Worm (Caenorhabditis elegans) whole organism, L4 larva: Measurements from ENCODE around the gene R10E11.5.

Experiments used
- D1046.2 ChIP-seq: fragments of 200-800 bp; sonication (Bioruptor generic); IDR thresholded peaks from 2 replicates; pipeline ENCODE4 v1.3.6; 2022; ENCODE audit warnings: missing genetic modification characterization, missing compliant biosample characterization
- F26F4.8 ChIP-seq: fragments of 200-800 bp; sonication (Bioruptor generic); conservative IDR thresholded peaks from 2 replicates; pipeline ENCODE4 v1.3.6; 2022; ENCODE audit warnings: missing genetic modification characterization, missing compliant biosample characterization
- F37D6.2 ChIP-seq: sonication (generic microtip); optimal IDR thresholded peaks from 2 replicates; lab custom pipeline; 2016; ENCODE audit warnings: mild to moderate bottlenecking, missing genetic modification characterization, missing compliant biosample characterization
- F49E8.2 ChIP-seq: sonication (generic microtip); optimal IDR thresholded peaks from 2 replicates; lab custom pipeline; 2016; ENCODE audit warnings: missing compliant biosample characterization, mild to moderate bottlenecking, missing genetic modification characterization, borderline replicate concordance
- Y5F2A.4 ChIP-seq: fragments of 200-800 bp; sonication (Bioruptor generic); optimal IDR thresholded peaks from 2 replicates; lab custom pipeline; 2018; ENCODE audit warnings: mild to moderate bottlenecking, missing genetic modification characterization, missing compliant biosample characterization
- ZK337.2 ChIP-seq: fragments of 200-800 bp; sonication (Bioruptor generic); IDR thresholded peaks from 2 replicates; pipeline ENCODE4 v1.3.6; 2022; ENCODE audit warnings: missing genetic modification reagents, missing genetic modification characterization, missing compliant biosample characterization
- ZK546.5 ChIP-seq, 2 experiments: sonication (generic microtip); optimal IDR thresholded peaks; 2 replicates each; lab custom pipeline; 2017; ENCODE audit warnings: missing biosample characterization in 2 of 2, missing genetic modification characterization in 2 of 2
- aly-2 ChIP-seq: sonication (generic microtip); optimal IDR thresholded peaks from 2 replicates; lab custom pipeline; 2018; ENCODE audit warnings: missing biosample characterization, missing genetic modification characterization
- arid-1 ChIP-seq: fragments of 200-800 bp; sonication (Bioruptor generic); conservative IDR thresholded peaks from 2 replicates; pipeline ENCODE4 v1.3.6; 2022; ENCODE audit warnings: missing genetic modification reagents, missing genetic modification characterization, missing compliant biosample characterization
- attf-4 ChIP-seq: sonication (generic microtip); optimal IDR thresholded peaks from 3 replicates; lab custom pipeline; 2017; ENCODE audit warnings: missing biosample characterization, missing genetic modification characterization
- ceh-44 ChIP-seq: fragments of 200-800 bp; sonication (Bioruptor generic); IDR thresholded peaks from 2 replicates; pipeline ENCODE4 v1.3.6; 2022; ENCODE audit warnings: missing genetic modification reagents, missing genetic modification characterization, missing compliant biosample characterization
- ceh-62 ChIP-seq: sonication (generic microtip); optimal IDR thresholded peaks from 2 replicates; lab custom pipeline; 2017; ENCODE audit warnings: missing biosample characterization, missing genetic modification characterization
- ceh-82 ChIP-seq: sonication (generic microtip); optimal IDR thresholded peaks from 2 replicates; lab custom pipeline; 2017; ENCODE audit warnings: missing biosample characterization, missing genetic modification characterization
- ces-1 ChIP-seq: fragments of 150-350 bp; sonication (generic microtip); optimal IDR thresholded peaks from 4 replicates; lab custom pipeline; 2014; ENCODE audit warnings: missing biosample characterization, missing genetic modification reagents, missing genetic modification characterization
- cey-2 ChIP-seq: sonication (generic microtip); optimal IDR thresholded peaks from 3 replicates; lab custom pipeline; 2017; ENCODE audit warnings: missing genetic modification characterization, mild to moderate bottlenecking, missing compliant biosample characterization, antibody characterized with exemption, borderline replicate concordance; ENCODE audit not compliant: insufficient read depth
- daf-16 ChIP-seq, 3 experiments: sonication (generic microtip); optimal IDR thresholded peaks; 2 replicates each; lab custom pipeline; 2016 to 2017; ENCODE audit warnings: missing genetic modification characterization in 3 of 3, missing genetic modification reagents in 3 of 3, mild to moderate bottlenecking in 2 of 3, missing compliant biosample characterization in 2 of 3, missing biosample characterization in 1 of 3, moderate library complexity in 1 of 3
- dmd-6 ChIP-seq: fragments of 200-800 bp; sonication (Bioruptor generic); IDR thresholded peaks from 2 replicates; pipeline ENCODE4 v1.3.6; 2022; ENCODE audit warnings: missing genetic modification reagents, missing genetic modification characterization, missing compliant biosample characterization
- dmd-8 ChIP-seq: fragments of 200-800 bp; sonication (Bioruptor generic); IDR thresholded peaks from 2 replicates; pipeline ENCODE4 v1.3.6; 2022; ENCODE audit warnings: missing genetic modification characterization, missing compliant biosample characterization
- dpl-1 ChIP-seq: fragments of 150-350 bp; optimal IDR thresholded peaks from 2 replicates; lab custom pipeline; 2014; ENCODE audit warnings: missing biosample characterization, missing genetic modification reagents, missing genetic modification characterization
- dve-1 ChIP-seq: sonication (generic microtip); optimal IDR thresholded peaks from 2 replicates; lab custom pipeline; 2017; ENCODE audit warnings: antibody characterized with exemption, mild to moderate bottlenecking, missing genetic modification characterization, missing compliant biosample characterization; ENCODE audit not compliant: insufficient read depth
- hif-1 ChIP-seq, 2 experiments: sonication (generic microtip); optimal IDR thresholded peaks; 2 replicates each; lab custom pipeline; 2016 to 2017; ENCODE audit warnings: missing compliant biosample characterization in 2 of 2, missing genetic modification characterization in 2 of 2, missing genetic modification reagents in 2 of 2, missing genotype in 2 of 2, mild to moderate bottlenecking in 1 of 2
- hlh-11 ChIP-seq: fragments of 200-800 bp; sonication (Bioruptor generic); optimal IDR thresholded peaks from 2 replicates; lab custom pipeline; 2018; ENCODE audit warnings: mild to moderate bottlenecking, missing genetic modification characterization, missing compliant biosample characterization
- hlh-30 ChIP-seq: sonication (generic microtip); optimal IDR thresholded peaks from 2 replicates; lab custom pipeline; 2017; ENCODE audit warnings: antibody characterized with exemption, mild to moderate bottlenecking, missing genetic modification characterization, missing compliant biosample characterization; ENCODE audit not compliant: insufficient read depth
- hmg-1.1 ChIP-seq: fragments of 200-800 bp; sonication (Bioruptor generic); IDR thresholded peaks from 2 replicates; pipeline ENCODE4 v1.3.6; 2022; ENCODE audit warnings: missing genetic modification reagents, missing genetic modification characterization, missing compliant biosample characterization
- lin-1 ChIP-seq: fragments of 200-800 bp; sonication (Bioruptor generic); IDR thresholded peaks from 2 replicates; pipeline ENCODE4 v1.3.6; 2022; ENCODE audit warnings: missing genetic modification reagents, missing genetic modification characterization, missing compliant biosample characterization
- lin-13 ChIP-seq: fragments of 150-350 bp; optimal IDR thresholded peaks from 2 replicates; lab custom pipeline; 2014; ENCODE audit warnings: missing biosample characterization, missing genetic modification reagents, missing genetic modification characterization
- lin-38 ChIP-seq: fragments of 200-800 bp; sonication (Bioruptor generic); IDR thresholded peaks from 2 replicates; pipeline ENCODE4 v1.3.6; 2022; ENCODE audit warnings: missing genetic modification reagents, missing genetic modification characterization, missing compliant biosample characterization
- lir-3 ChIP-seq: sonication (generic microtip); optimal IDR thresholded peaks from 2 replicates; lab custom pipeline; 2016; ENCODE audit warnings: mild to moderate bottlenecking, missing genetic modification characterization, missing compliant biosample characterization
- lsy-2 ChIP-seq, 2 experiments: fragments of 150-350 bp in 1 of 2; sonication (generic microtip) in 1 of 2; optimal IDR thresholded peaks; 2 replicates each; lab custom pipeline; 2014 to 2017; ENCODE audit warnings: missing biosample characterization in 2 of 2, missing genetic modification characterization in 2 of 2
- madf-5 ChIP-seq, 2 experiments: fragments of 200-800 bp; sonication (Bioruptor generic); IDR thresholded peaks; 2 replicates each; pipeline ENCODE4 v1.3.6; 2022; ENCODE audit warnings: missing compliant biosample characterization in 2 of 2, missing genetic modification characterization in 2 of 2
- mep-1 ChIP-seq: fragments of 150-350 bp; sonication (generic microtip); optimal IDR thresholded peaks from 3 replicates; lab custom pipeline; 2014; ENCODE audit warnings: missing biosample characterization, missing genetic modification characterization
- mes-2 ChIP-seq: sonication (generic microtip); optimal IDR thresholded peaks from 2 replicates; lab custom pipeline; 2016; ENCODE audit warnings: missing genotype, mild to moderate bottlenecking, missing genetic modification characterization, missing compliant biosample characterization; ENCODE audit not compliant: poor library complexity, severe bottlenecking
- nhr-102 ChIP-seq: sonication (generic microtip); optimal IDR thresholded peaks from 2 replicates; lab custom pipeline; 2016; ENCODE audit warnings: mild to moderate bottlenecking, missing genetic modification characterization, moderate library complexity, missing compliant biosample characterization
- nhr-11 ChIP-seq: fragments of 150-350 bp; optimal IDR thresholded peaks from 2 replicates; lab custom pipeline; 2014; ENCODE audit warnings: missing biosample characterization, missing genetic modification characterization
- nhr-111 ChIP-seq: fragments of 200-800 bp; sonication (Bioruptor generic); optimal IDR thresholded peaks from 2 replicates; lab custom pipeline; 2018; ENCODE audit warnings: mild to moderate bottlenecking, missing genetic modification characterization, missing compliant biosample characterization
- nhr-237 ChIP-seq: sonication (generic microtip); optimal IDR thresholded peaks from 2 replicates; lab custom pipeline; 2017; ENCODE audit warnings: missing biosample characterization, missing genetic modification characterization
- nhr-28 ChIP-seq: fragments of 150-350 bp; optimal IDR thresholded peaks from 2 replicates; lab custom pipeline; 2014; ENCODE audit warnings: missing biosample characterization, missing genetic modification characterization
- nhr-41 ChIP-seq: fragments of 200-800 bp; sonication (Bioruptor generic); IDR thresholded peaks from 2 replicates; pipeline ENCODE4 v1.3.6; 2022; ENCODE audit warnings: missing genetic modification reagents, missing genetic modification characterization, missing compliant biosample characterization
- nhr-48 ChIP-seq: sonication (generic microtip); optimal IDR thresholded peaks from 2 replicates; lab custom pipeline; 2016; ENCODE audit warnings: mild to moderate bottlenecking, missing genetic modification characterization, missing compliant biosample characterization
- php-3 ChIP-seq: fragments of 200-800 bp; sonication (Bioruptor generic); IDR thresholded peaks from 2 replicates; pipeline ENCODE4 v1.3.6; 2022; ENCODE audit warnings: missing genetic modification reagents, missing genetic modification characterization, missing compliant biosample characterization
- pqm-1 ChIP-seq: sonication (generic microtip); optimal IDR thresholded peaks from 2 replicates; lab custom pipeline; 2017; ENCODE audit warnings: missing biosample characterization, missing genetic modification characterization
- set-16 ChIP-seq: fragments of 200-800 bp; sonication (Bioruptor generic); IDR thresholded peaks from 2 replicates; pipeline ENCODE4 v1.3.6; 2022; ENCODE audit warnings: missing genetic modification reagents, missing genetic modification characterization, missing compliant biosample characterization
- snpc-1.2 ChIP-seq: fragments of 200-800 bp; sonication (Bioruptor generic); IDR thresholded peaks from 2 replicates; pipeline ENCODE4 v1.3.6; 2022; ENCODE audit warnings: missing genetic modification reagents, missing genetic modification characterization, missing compliant biosample characterization
- spr-1 ChIP-seq: sonication (generic microtip); optimal IDR thresholded peaks from 2 replicates; lab custom pipeline; 2016; ENCODE audit warnings: mild to moderate bottlenecking, missing genetic modification characterization, missing compliant biosample characterization
- unc-62 ChIP-seq, 3 experiments: fragments of 150-350 bp in 1 of 3; sonication (generic microtip); optimal IDR thresholded peaks in 2 of 3; peaks in 1 of 3; 1 replicate in 1 of 3; 2 replicates in 2 of 3; lab custom pipeline; 2014 to 2017; ENCODE audit warnings: missing biosample characterization in 3 of 3, missing genetic modification characterization in 3 of 3, missing genetic modification reagents in 3 of 3, missing genotype in 1 of 3

R10E11.5 gene

ce11 chrIII:9752852-9753251 is 36.6 kb downstream of the R10E11.5 start, which contains the start of gene ech-6:
Gene ech-6, minus strand, starts transcription at chrIII:9752883.
- TF ChIP-seq pqm-1 (peak; percentile 11), dpl-1 (GFP tag; lab: Kevin White, UChicago) (peak; percentile 32), nhr-41 (no peak), hlh-11 (tag; lab: Kevin White, UChicago) (peak; percentile 58), lin-1 (GFP tag; lab: Robert Waterston, UW) (0 out of 2 replicates have a peak, but pooled peaks have one; percentile 29), nhr-111 (GFP tag; lab: Kevin White, UChicago) (no peak), lin-38 (GFP tag; lab: Robert Waterston, UW) (peak; percentile 51), aly-2 (tag; lab: Kevin White, UChicago) (no peak), daf-16 (GFP tag; optimal IDR thresholded peaks at IDR 0.05; lab: Kevin White, UChicago) (no peak), daf-16 (tag; optimal IDR thresholded peaks at IDR 0.05; lab: Kevin White, UChicago) (peak; percentile 96), nhr-28 (tag; lab: Kevin White, UChicago) (peak; percentile 11), nhr-237 (no peak), mes-2 (tag; lab: Kevin White, UChicago) (peak; percentile 1), ceh-44 (GFP tag; lab: Robert Waterston, UW) (no peak), hif-1 (tag; optimal IDR thresholded peaks at IDR 0.05; lab: Kevin White, UChicago) (peak in 1 of 2 experiments; percentile 42), hmg-1.1 (GFP tag; lab: Robert Waterston, UW) (peak; percentile 11; the same call in 1 of the 2 replicates), dmd-8 (GFP tag; lab: Robert Waterston, UW) (no peak), set-16 (GFP tag; lab: Robert Waterston, UW) (no peak), nhr-102 (tag; lab: Kevin White, UChicago) (peak; percentile 45), dve-1 (tag; lab: Kevin White, UChicago) (peak; percentile 83), madf-5 (GFP tag; IDR thresholded peaks at IDR 0.05; lab: Robert Waterston, UW) (no peak), dmd-6 (GFP tag; lab: Robert Waterston, UW) (peak; percentile 72), hlh-30 (tag; lab: Kevin White, UChicago) (peak; percentile 5), ces-1 (GFP tag; lab: Kevin White, UChicago) (no peak), nhr-48 (tag; lab: Kevin White, UChicago) (peak; percentile 11), lir-3 (tag; lab: Kevin White, UChicago) (no peak), mep-1 (peak; percentile 8), F49E8.2 (tag; lab: Kevin White, UChicago) (no peak), php-3 (GFP tag; lab: Robert Waterston, UW) (peak; percentile 21; the same call in 1 of the 2 replicates), nhr-11 (no peak), lsy-2 (tag; optimal IDR thresholded peaks at IDR 0.05; lab: Kevin White, UChicago) (peak in 1 of 2 experiments; percentile 71), attf-4 (tag; lab: Kevin White, UChicago) (no peak)

DNA sequence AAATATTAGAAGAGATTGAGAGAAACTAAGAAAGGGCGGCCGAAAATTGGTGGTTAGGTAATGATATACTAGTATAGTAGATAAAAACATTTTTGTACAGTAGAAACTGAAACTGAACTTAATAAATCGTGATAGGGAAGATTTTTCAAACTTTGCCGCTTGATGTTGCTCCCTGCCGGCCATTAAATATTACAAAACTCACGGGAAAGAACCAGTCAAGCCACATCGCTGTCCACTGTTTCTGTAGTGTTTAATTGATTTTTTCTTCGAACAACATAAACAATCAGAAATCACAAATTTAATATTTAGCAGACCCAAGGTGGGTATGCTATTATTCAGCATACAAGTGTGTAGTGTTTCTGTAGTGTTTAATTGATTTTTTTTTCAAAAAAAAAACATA is 38.4 kb downstream of the R10E11.5 start, which contains the start of gene T05G5.5:
TSS of gene T05G5.5 (minus strand) at position 359 of the 400 bp plus-strand sequence.
- no peak for TF ChIP-seq ceh-82 (tag; lab: Kevin White, UChicago)
- TF ChIP-seq ceh-44 (GFP tag; lab: Robert Waterston, UW), result no peak
- TF ChIP-seq aly-2 (tag; lab: Kevin White, UChicago), result no peak
- peak; percentile 3 for TF ChIP-seq spr-1 (tag; lab: Kevin White, UChicago)
- no peak for TF ChIP-seq daf-16 (GFP tag; optimal IDR thresholded peaks at IDR 0.05; lab: Kevin White, UChicago)
- peak; percentile 76 for TF ChIP-seq daf-16 (tag; optimal IDR thresholded peaks at IDR 0.05; lab: Kevin White, UChicago)
- no peak for TF ChIP-seq lin-13 (GFP tag; lab: Kevin White, UChicago)
- no peak for TF ChIP-seq F26F4.8 (GFP tag; lab: Robert Waterston, UW)
- no peak for TF ChIP-seq ceh-62 (tag; lab: Kevin White, UChicago)
- no peak for TF ChIP-seq D1046.2
- TF ChIP-seq F49E8.2 (tag; lab: Kevin White, UChicago), result no peak
- TF ChIP-seq snpc-1.2, result no peak
- TF ChIP-seq unc-62 (GFP tag; optimal IDR thresholded peaks at IDR 0.05 in 1 of 2; lab: Kevin White, UChicago), result peak in 1 of 2 experiments; percentile 26
- TF ChIP-seq unc-62 (tag; optimal IDR thresholded peaks at IDR 0.05; lab: Kevin White, UChicago), result no peak
- no peak for TF ChIP-seq Y5F2A.4 (GFP tag; lab: Kevin White, UChicago)
- TF ChIP-seq lin-38 (GFP tag; lab: Robert Waterston, UW), result peak; percentile 44
- TF ChIP-seq hlh-11 (tag; lab: Kevin White, UChicago), result peak; percentile 8
- no peak for TF ChIP-seq pqm-1
- 0 out of 2 replicates have a peak, but pooled peaks have one; percentile 33 for TF ChIP-seq dmd-8 (GFP tag; lab: Robert Waterston, UW)
- peak; percentile 73 for TF ChIP-seq nhr-102 (tag; lab: Kevin White, UChicago)
- no peak for TF ChIP-seq cey-2 (tag; lab: Kevin White, UChicago)
- TF ChIP-seq F37D6.2 (tag; lab: Kevin White, UChicago), result no peak
- TF ChIP-seq dve-1 (tag; lab: Kevin White, UChicago), result peak; percentile 50
- TF ChIP-seq ZK546.5 (tag; optimal IDR thresholded peaks at IDR 0.05; lab: Kevin White, UChicago), result no peak
- TF ChIP-seq arid-1 (GFP tag; lab: Robert Waterston, UW), result no peak
- no peak for TF ChIP-seq dmd-6 (GFP tag; lab: Robert Waterston, UW)
- TF ChIP-seq ZK337.2 (GFP tag; lab: Robert Waterston, UW), result no peak
